Fruit fly (Drosophila melanogaster): ENCODE measurements around the gene CG32536.

Gene CG32536

dm6 chrX:19276489-19277117 lies at the start of gene CG32536, which contains the start of gene CG32537:
CG32536 (minus strand) TSS chrX:19276898.
CG32537 (minus strand) TSS chrX:19276539.
- no peak for TF ChIP-seq noc (tag; optimal IDR thresholded peaks at IDR 0.05)

- no peak for TF ChIP-seq noc (tag; optimal IDR thresholded peaks at IDR 0.05)
Measured at dm6 chrX:19325729-19326473, 49.2 kb upstream of the CG32536 start.

dm6 chrX:19324576-19325353 lies 48.1 kb upstream of the CG32536 start:
- TF ChIP-seq noc (tag; optimal IDR thresholded peaks at IDR 0.05) = peak; percentile 28

dm6 chrX:19323835-19324133 lies 47.1 kb upstream of the CG32536 start:
- peak; percentile 96 for TF ChIP-seq noc (tag; optimal IDR thresholded peaks at IDR 0.05)

- TF ChIP-seq noc (tag; optimal IDR thresholded peaks at IDR 0.05) = no peak
Measured at dm6 chrX:19322945-19323834, 46.5 kb upstream of the CG32536 start.

- peak; percentile 92 for TF ChIP-seq noc (tag; optimal IDR thresholded peaks at IDR 0.05)
Measured at dm6 chrX:19321820-19322708, 45.4 kb upstream of the CG32536 start, which contains the start of gene out. out (minus strand) TSS chrX:19322106.

- TF ChIP-seq noc (tag; optimal IDR thresholded peaks at IDR 0.05) = no peak
Measured at dm6 chrX:19318924-19319323, 42.2 kb upstream of the CG32536 start.

dm6 chrX:19317058-19317767 lies 40.5 kb upstream of the CG32536 start:
- peak; percentile 85 for TF ChIP-seq noc (tag; optimal IDR thresholded peaks at IDR 0.05)

- TF ChIP-seq noc (tag; optimal IDR thresholded peaks at IDR 0.05) = peak; percentile 46
Measured at dm6 chrX:19316583-19316982, 39.9 kb upstream of the CG32536 start.

dm6 chrX:19315421-19316260 lies 38.9 kb upstream of the CG32536 start:
- TF ChIP-seq noc (tag; optimal IDR thresholded peaks at IDR 0.05) = peak; percentile 38

- no peak for TF ChIP-seq noc (tag; optimal IDR thresholded peaks at IDR 0.05)
Measured at dm6 chrX:19314283-19315178, 37.8 kb upstream of the CG32536 start.

dm6 chrX:19309648-19310047 lies 33.0 kb upstream of the CG32536 start:
- no peak for TF ChIP-seq noc (tag; optimal IDR thresholded peaks at IDR 0.05)
